Worm (Caenorhabditis elegans) whole organism, early embryonic: ENCODE data around the gene sdz-37.

Experiments
- F13C5.2 ChIP-seq: sonication (generic microtip); optimal IDR thresholded peaks from 2 replicates; lab custom pipeline; 2017; ENCODE audit warnings: mild to moderate bottlenecking, missing genetic modification characterization, inconsistent platforms, missing compliant biosample characterization
- ama-1 ChIP-seq: fragments of 150-350 bp; optimal IDR thresholded peaks from 2 replicates; lab custom pipeline; 2014
- flt-1 ChIP-seq: fragments of 200-800 bp; sonication (Bioruptor generic); IDR thresholded peaks from 2 replicates; pipeline ENCODE4 v1.3.6; 2022; ENCODE audit warnings: missing genetic modification characterization, missing compliant biosample characterization
- hmbx-1 ChIP-seq: sonication (generic microtip); optimal IDR thresholded peaks from 2 replicates; lab custom pipeline; 2016; ENCODE audit warnings: mild to moderate bottlenecking, missing genetic modification characterization, missing compliant biosample characterization
- hnd-1 ChIP-seq: sonication (generic microtip); optimal IDR thresholded peaks from 2 replicates; lab custom pipeline; 2016; ENCODE audit warnings: missing genetic modification characterization, missing compliant biosample characterization
- pes-1 ChIP-seq: fragments of 200-800 bp; sonication (Bioruptor generic); IDR thresholded peaks from 2 replicates; pipeline ENCODE4 v1.3.6; 2022; ENCODE audit warnings: missing genetic modification reagents, missing genetic modification characterization, missing compliant biosample characterization
- tra-4 ChIP-seq: sonication (generic microtip); optimal IDR thresholded peaks from 2 replicates; lab custom pipeline; 2017; ENCODE audit warnings: missing genetic modification characterization, missing compliant biosample characterization

DNA sequence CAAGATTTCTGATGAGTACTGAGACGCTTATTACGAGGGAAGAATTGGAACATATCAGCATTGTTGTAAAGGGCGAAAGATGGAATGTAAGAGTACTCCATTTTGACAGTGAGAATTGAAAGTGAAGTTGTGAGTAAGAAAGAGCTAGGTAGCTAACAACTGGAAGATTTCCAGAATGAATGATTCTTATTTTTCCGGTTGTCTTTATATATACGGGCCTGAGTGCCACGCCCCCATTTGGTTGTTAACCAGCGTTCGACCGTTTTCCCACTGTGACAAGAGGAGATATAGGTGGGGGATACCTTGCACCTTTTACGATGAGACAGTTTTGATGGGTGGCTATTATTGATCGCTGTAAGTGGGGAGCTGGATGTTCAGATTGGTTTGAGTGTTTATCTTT lies 6.6 kb downstream of the sdz-37 start, which contains the start of gene ZK666.1:
- no peak for TF ChIP-seq tra-4 (tag; lab: Kevin White, UChicago)
- no peak for TF ChIP-seq F13C5.2 (tag; lab: Kevin White, UChicago)
- TF ChIP-seq ama-1 (lab: Kevin White, UChicago) = no peak
- no peak for TF ChIP-seq flt-1 (GFP tag; lab: Robert Waterston, UW)
- no peak for TF ChIP-seq pes-1 (GFP tag; lab: Robert Waterston, UW)
- TF ChIP-seq hmbx-1 (tag; lab: Kevin White, UChicago) = no peak
- TF ChIP-seq hnd-1 = no peak
